Fruit fly (Drosophila melanogaster): ENCODE data around the gene CG1136.

- TF ChIP-seq psq (optimal IDR thresholded peaks at IDR 0.05), result no peak
- no peak for TF ChIP-seq usp (GFP tag; optimal IDR thresholded peaks at IDR 0.05)
- no peak for TF ChIP-seq Dll (optimal IDR thresholded peaks at IDR 0.05)
- TF ChIP-seq pan (optimal IDR thresholded peaks at IDR 0.05), result no peak
- TF ChIP-seq EcR (GFP tag; optimal IDR thresholded peaks at IDR 0.05), result no peak
Observed at dm6 chr3L:4021260-4021831, 25.1 kb upstream of the CG1136 start, which contains the start of gene Mul1.
